Worm (Caenorhabditis elegans): Measurements from ENCODE around the gene acr-3.
A peak's percentile ranks its signal among the peaks of the same experiment; 100 is the strongest.

Gene acr-3

DNA sequence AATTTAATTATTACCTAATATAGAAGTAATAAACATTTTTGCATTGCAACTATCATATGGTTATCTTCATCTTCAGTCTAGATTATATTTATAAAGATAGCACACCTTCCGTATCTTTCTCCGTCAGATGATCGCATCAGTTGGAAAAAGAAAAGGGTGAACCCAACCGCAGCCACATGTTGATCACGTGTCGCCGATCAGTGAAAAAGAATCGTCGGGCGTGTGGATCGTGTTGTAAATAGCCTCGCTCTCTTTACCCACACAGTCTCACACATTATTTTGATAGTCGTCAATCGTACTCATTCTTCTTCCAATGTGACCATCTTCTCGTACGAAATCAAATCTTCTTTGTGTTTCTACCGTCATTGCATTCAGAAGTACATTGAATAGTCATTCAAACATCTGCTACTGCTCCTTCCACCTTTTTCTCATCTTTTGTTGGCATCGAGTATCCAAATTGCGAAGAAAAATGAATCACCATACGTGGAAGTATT is 34.6 kb downstream of the acr-3 start (continued):
- TF ChIP-seq ama-1 (optimal IDR thresholded peaks at IDR 0.05) = peak; percentile 94
- peak in 1 of 2 experiments; percentile 55 for TF ChIP-seq ama-1 (GFP tag; optimal IDR thresholded peaks at IDR 0.05)
- TF ChIP-seq Y53G8AR.9 (GFP tag; conservative IDR thresholded peaks at IDR 0.05) = peak; percentile 92
- TF ChIP-seq athp-1 (tag; optimal IDR thresholded peaks at IDR 0.05) = peak; percentile 45
- TF ChIP-seq mes-4 (tag; optimal IDR thresholded peaks at IDR 0.05) = no peak
- TF ChIP-seq snpc-3.4 (tag; optimal IDR thresholded peaks at IDR 0.05) = no peak
- TF ChIP-seq tlf-1 (GFP tag; optimal IDR thresholded peaks at IDR 0.05) = peak; percentile 90
- TF ChIP-seq unc-130 (GFP tag; optimal IDR thresholded peaks at IDR 0.05) = no peak
- TF ChIP-seq sptf-2 (GFP tag; optimal IDR thresholded peaks at IDR 0.05) = no peak
- peak; percentile 49; the same call in 1 of the 2 replicates for TF ChIP-seq Y95B8A.8 (GFP tag; IDR thresholded peaks at IDR 0.05)
- TF ChIP-seq hlh-26 (GFP tag; conservative IDR thresholded peaks at IDR 0.05) = no peak
- TF ChIP-seq mcd-1 (GFP tag; IDR thresholded peaks at IDR 0.05) = peak; percentile 47; the same call in 1 of the 2 replicates
- no peak for TF ChIP-seq nhr-179 (tag; optimal IDR thresholded peaks at IDR 0.05)
- peak; percentile 4 for TF ChIP-seq F23B12.7 (tag; optimal IDR thresholded peaks at IDR 0.05; ENCODE audit: insufficient read depth)
- peak; percentile 9 for TF ChIP-seq B0261.1 (tag; optimal IDR thresholded peaks at IDR 0.05)
- peak; percentile 49; the same call in 1 of the 2 replicates for TF ChIP-seq hsf-1 (GFP tag; IDR thresholded peaks at IDR 0.05)
- no peak for TF ChIP-seq attf-3 (GFP tag; conservative IDR thresholded peaks at IDR 0.05)
- no peak for TF ChIP-seq egl-18 (GFP tag; IDR thresholded peaks at IDR 0.05)
- TF ChIP-seq K12H6.12 (tag; optimal IDR thresholded peaks at IDR 0.05) = peak; percentile 71
- TF ChIP-seq cebp-1 (GFP tag; IDR thresholded peaks at IDR 0.05) = peak; percentile 79; the same call in 1 of the 2 replicates
- TF ChIP-seq cebp-1 (tag; optimal IDR thresholded peaks at IDR 0.05) = peak; percentile 93
- no peak for TF ChIP-seq him-1 (tag; optimal IDR thresholded peaks at IDR 0.05)
- peak in 1 of 3 experiments; percentile 66 for TF ChIP-seq lin-35 (GFP tag; optimal IDR thresholded peaks at IDR 0.05)
- no peak for TF ChIP-seq snpc-1.3 (tag; optimal IDR thresholded peaks at IDR 0.05; ENCODE audit: insufficient read depth)
- TF ChIP-seq F52B5.7 (tag; optimal IDR thresholded peaks at IDR 0.05) = peak; percentile 74
- TF ChIP-seq atf-7 (tag; optimal IDR thresholded peaks at IDR 0.05) = peak; percentile 95
- TF ChIP-seq attf-6 (GFP tag; IDR thresholded peaks at IDR 0.05) = 0 out of 2 replicates have a peak, but pooled peaks have one; percentile 30
- TF ChIP-seq snpc-4 (GFP tag; optimal IDR thresholded peaks at IDR 0.05) = no peak
- TF ChIP-seq snpc-4 (tag; optimal IDR thresholded peaks at IDR 0.05) = peak; percentile 11 to 67 (median 41)
- TF ChIP-seq ceh-79 (tag; optimal IDR thresholded peaks at IDR 0.05) = no peak
- TF ChIP-seq pha-4 (tag; optimal IDR thresholded peaks at IDR 0.05) = peak; percentile 35
- peak; percentile 8; the same call in 1 of the 2 replicates for TF ChIP-seq egrh-3 (GFP tag; IDR thresholded peaks at IDR 0.05)
- TF ChIP-seq hrde-1 (tag; optimal IDR thresholded peaks at IDR 0.05; ENCODE audit: borderline replicate concordance) = no peak
- peak; percentile 63 for TF ChIP-seq mel-28 (tag; optimal IDR thresholded peaks at IDR 0.05; ENCODE audit: borderline replicate concordance)
- TF ChIP-seq rcor-1 (GFP tag; IDR thresholded peaks at IDR 0.05) = peak; percentile 54
- peak; percentile 38; the same call in 1 of the 2 replicates for TF ChIP-seq ceh-100 (GFP tag; IDR thresholded peaks at IDR 0.05)
- no peak; the same call in 1 of the 2 replicates for TF ChIP-seq B0019.2 (GFP tag; conservative IDR thresholded peaks at IDR 0.05)
- TF ChIP-seq ztf-26 (tag; optimal IDR thresholded peaks at IDR 0.05) = peak; percentile 97
- peak; percentile 88 for TF ChIP-seq C06A6.2 (GFP tag; conservative IDR thresholded peaks at IDR 0.05)
- no peak for TF ChIP-seq sdz-38 (tag; optimal IDR thresholded peaks at IDR 0.05)
- TF ChIP-seq F33H1.4 (GFP tag; IDR thresholded peaks at IDR 0.05) = 0 out of 2 replicates have a peak, but pooled peaks have one; percentile 23
- TF ChIP-seq Y56A3A.18 (GFP tag; IDR thresholded peaks at IDR 0.05) = 0 out of 2 replicates have a peak, but pooled peaks have one; percentile 67
- peak; percentile 95 for TF ChIP-seq F22D6.2 (tag; optimal IDR thresholded peaks at IDR 0.05)
- TF ChIP-seq gei-17 (GFP tag; optimal IDR thresholded peaks at IDR 0.05) = peak; percentile 88
- TF ChIP-seq T26A5.8 (tag; optimal IDR thresholded peaks at IDR 0.05) = no peak

All from whole organism, young adult.